Fruit fly (Drosophila melanogaster) whole organism, embryonic: ENCODE results near the gene nanos.

Experiments
- Adf1 ChIP-seq: fragments of 200-800 bp; sonication (Bioruptor generic); IDR thresholded peaks from 2 replicates; pipeline ENCODE4 v1.3.6; 2022; ENCODE audit warnings: missing biosample characterization, missing genetic modification characterization
- Asciz ChIP-seq: fragments of 200-800 bp; sonication (Bioruptor generic); optimal IDR thresholded peaks from 2 replicates; lab custom pipeline; 2017; ENCODE audit warnings: missing biosample characterization, mild to moderate bottlenecking, missing genetic modification characterization, missing genetic modification reagents
- Bgb ChIP-seq: fragments of 200-800 bp; sonication (Bioruptor generic); IDR thresholded peaks from 2 replicates; pipeline ENCODE4 v1.3.6; 2022; ENCODE audit warnings: missing biosample characterization, missing genetic modification characterization; ENCODE audit not compliant: partially characterized antibody
- CG10543 ChIP-seq: fragments of 200-800 bp; sonication (Bioruptor generic); optimal IDR thresholded peaks from 3 replicates; lab custom pipeline; 2017; ENCODE audit warnings: missing biosample characterization, mild to moderate bottlenecking, missing genetic modification characterization, moderate library complexity
- CG11504 ChIP-seq: fragments of 200-800 bp; sonication (Bioruptor generic); optimal IDR thresholded peaks from 3 replicates; lab custom pipeline; 2019; ENCODE audit warnings: missing biosample characterization, mild to moderate bottlenecking, missing genetic modification characterization, moderate library complexity
- CG12299 ChIP-seq: fragments of 200-800 bp; sonication (Bioruptor generic); optimal IDR thresholded peaks from 2 replicates; lab custom pipeline; 2018; ENCODE audit warnings: missing biosample characterization, mild to moderate bottlenecking, missing genetic modification characterization
- CG13123 ChIP-seq: fragments of 200-800 bp; sonication (Bioruptor generic); optimal IDR thresholded peaks from 2 replicates; lab custom pipeline; 2016; ENCODE audit warnings: missing biosample characterization, missing genetic modification characterization
- CG14441 ChIP-seq: fragments of 200-800 bp; sonication (Bioruptor generic); IDR thresholded peaks from 2 replicates; pipeline ENCODE4 v1.3.6; 2022; ENCODE audit warnings: missing biosample characterization, missing genetic modification characterization
- CG15011 ChIP-seq: fragments of 200-800 bp; sonication (Bioruptor generic); optimal IDR thresholded peaks from 3 replicates; lab custom pipeline; 2018; ENCODE audit warnings: missing biosample characterization, mild to moderate bottlenecking, missing genetic modification characterization
- CG15514 ChIP-seq: fragments of 200-800 bp; sonication (Bioruptor generic); optimal IDR thresholded peaks from 3 replicates; lab custom pipeline; 2017; ENCODE audit warnings: missing biosample characterization, missing genetic modification characterization, mild to moderate bottlenecking, moderate library complexity, missing genetic modification reagents
- CG1602 ChIP-seq: fragments of 200-800 bp; sonication (Bioruptor generic); optimal IDR thresholded peaks from 3 replicates; lab custom pipeline; 2016; ENCODE audit warnings: missing biosample characterization, missing genetic modification characterization
- CG16813 ChIP-seq: fragments of 200-800 bp; sonication (Bioruptor generic); IDR thresholded peaks from 3 replicates; pipeline ENCODE4 v1.3.6; 2022; ENCODE audit warnings: missing biosample characterization, missing genetic modification characterization; ENCODE audit not compliant: partially characterized antibody
- CG17829 ChIP-seq: fragments of 200-800 bp; optimal IDR thresholded peaks from 2 replicates; lab custom pipeline; 2019; ENCODE audit warnings: missing biosample characterization, mild to moderate bottlenecking, missing genetic modification characterization, moderate library complexity
- CG18476 ChIP-seq: fragments of 200-800 bp; sonication (Bioruptor generic); optimal IDR thresholded peaks from 2 replicates; lab custom pipeline; 2016; ENCODE audit warnings: missing biosample characterization, mild to moderate bottlenecking, missing genetic modification characterization
- CG2120 ChIP-seq: fragments of 200-800 bp; sonication (Bioruptor generic); optimal IDR thresholded peaks from 3 replicates; lab custom pipeline; 2016; ENCODE audit warnings: missing biosample characterization, missing genetic modification characterization
- CG2199 ChIP-seq: fragments of 200-800 bp; sonication (Bioruptor generic); IDR thresholded peaks from 3 replicates; pipeline ENCODE4 v1.3.6; 2022; ENCODE audit warnings: missing biosample characterization, missing genetic modification characterization
- CG30403 ChIP-seq: fragments of 200-800 bp; sonication (Bioruptor generic); optimal IDR thresholded peaks from 3 replicates; lab custom pipeline; 2016; ENCODE audit warnings: missing biosample characterization, missing genetic modification characterization
- CG4360 ChIP-seq: fragments of 200-800 bp; sonication (Bioruptor generic); IDR thresholded peaks from 2 replicates; pipeline ENCODE4 v1.3.6; 2022; ENCODE audit warnings: missing biosample characterization, missing genetic modification characterization
- CG5245 ChIP-seq: fragments of 200-800 bp; sonication (Bioruptor generic); optimal IDR thresholded peaks from 3 replicates; lab custom pipeline; 2016; ENCODE audit warnings: missing biosample characterization, missing genetic modification characterization
- CG6683 ChIP-seq: fragments of 200-800 bp; sonication (Bioruptor generic); optimal IDR thresholded peaks from 2 replicates; lab custom pipeline; 2017; ENCODE audit warnings: missing biosample characterization, mild to moderate bottlenecking, missing genetic modification characterization, missing genetic modification reagents
- CTCF ChIP-seq: fragments of 200-800 bp; sonication (Bioruptor generic); optimal IDR thresholded peaks from 2 replicates; lab custom pipeline; 2017; ENCODE audit warnings: missing biosample characterization, mild to moderate bottlenecking, missing genetic modification characterization, moderate library complexity
- Chrac-16 ChIP-seq: fragments of 200-800 bp; sonication (Bioruptor generic); optimal IDR thresholded peaks from 3 replicates; lab custom pipeline; 2016; ENCODE audit warnings: missing biosample characterization, missing genetic modification characterization
- D19B ChIP-seq: fragments of 200-800 bp; sonication (Bioruptor generic); optimal IDR thresholded peaks from 2 replicates; lab custom pipeline; 2017; ENCODE audit warnings: missing biosample characterization, mild to moderate bottlenecking, missing genetic modification characterization
- Gug ChIP-seq: fragments of 200-800 bp; sonication (Bioruptor generic); IDR thresholded peaks from 4 replicates; pipeline ENCODE4 v1.3.6; 2022; ENCODE audit warnings: missing biosample characterization, missing genetic modification characterization
- Lim3 ChIP-seq: fragments of 200-800 bp; sonication (Bioruptor generic); IDR thresholded peaks from 2 replicates; pipeline ENCODE4 v1.3.6; 2022; ENCODE audit warnings: missing biosample characterization, missing genetic modification characterization
- Oli ChIP-seq: fragments of 200-800 bp; sonication (Bioruptor generic); optimal IDR thresholded peaks from 2 replicates; lab custom pipeline; 2018; ENCODE audit warnings: missing biosample characterization, mild to moderate bottlenecking, missing genetic modification characterization, moderate library complexity
- Rfx ChIP-seq: fragments of 200-800 bp; sonication (Bioruptor generic); IDR thresholded peaks from 2 replicates; pipeline ENCODE4 v1.3.6; 2022; ENCODE audit warnings: missing biosample characterization, missing genetic modification characterization
- Xrp1 ChIP-seq: fragments of 200-800 bp; sonication (Bioruptor generic); IDR thresholded peaks from 2 replicates; pipeline ENCODE4 v1.3.6; 2022; ENCODE audit warnings: missing biosample characterization, missing genetic modification characterization
- abd-A ChIP-seq: fragments of 200-800 bp; sonication (Bioruptor generic); optimal IDR thresholded peaks from 3 replicates; lab custom pipeline; 2019; ENCODE audit warnings: missing biosample characterization, mild to moderate bottlenecking, missing genetic modification characterization, moderate library complexity
- corto ChIP-seq: fragments of 200-800 bp; sonication (Bioruptor generic); optimal IDR thresholded peaks from 2 replicates; lab custom pipeline; 2016; ENCODE audit warnings: missing biosample characterization, mild to moderate bottlenecking, missing genetic modification characterization, moderate library complexity
- crc ChIP-seq: fragments of 200-800 bp; sonication (Bioruptor generic); optimal IDR thresholded peaks from 2 replicates; lab custom pipeline; 2016; ENCODE audit warnings: missing biosample characterization, missing genetic modification characterization
- danr ChIP-seq: fragments of 200-800 bp; sonication (Bioruptor generic); IDR thresholded peaks from 2 replicates; pipeline ENCODE4 v1.3.6; 2022; ENCODE audit warnings: missing biosample characterization, missing genetic modification characterization
- dati ChIP-seq: fragments of 200-800 bp; sonication (Bioruptor generic); IDR thresholded peaks from 2 replicates; pipeline ENCODE4 v1.3.6; 2022; ENCODE audit warnings: missing biosample characterization, missing genetic modification characterization
- dm ChIP-seq: fragments of 200-800 bp; sonication (Bioruptor generic); optimal IDR thresholded peaks from 3 replicates; lab custom pipeline; 2016; ENCODE audit warnings: missing biosample characterization, missing genetic modification characterization
- ems ChIP-seq: fragments of 200-800 bp; sonication (Bioruptor generic); optimal IDR thresholded peaks from 3 replicates; lab custom pipeline; 2016; ENCODE audit warnings: missing biosample characterization, missing genetic modification characterization
- ewg ChIP-seq: fragments of 200-800 bp; sonication (Bioruptor generic); optimal IDR thresholded peaks from 3 replicates; lab custom pipeline; 2017; ENCODE audit warnings: mild to moderate bottlenecking, missing biosample characterization, missing genetic modification reagents, missing genetic modification characterization
- fd102C ChIP-seq: fragments of 200-800 bp; sonication (Bioruptor generic); optimal IDR thresholded peaks from 2 replicates; lab custom pipeline; 2018; ENCODE audit warnings: missing biosample characterization, mild to moderate bottlenecking, missing genetic modification characterization, moderate library complexity
- gcm2 ChIP-seq: fragments of 200-800 bp; sonication (Bioruptor generic); optimal IDR thresholded peaks from 2 replicates; lab custom pipeline; 2016; ENCODE audit warnings: missing biosample characterization, missing genetic modification characterization
- gt ChIP-seq: fragments of 200-800 bp; sonication (Bioruptor generic); IDR thresholded peaks from 2 replicates; pipeline ENCODE4 v1.3.6; 2022; ENCODE audit warnings: missing biosample characterization, missing genetic modification characterization
- lab ChIP-seq: fragments of 200-800 bp; sonication (Bioruptor generic); optimal IDR thresholded peaks from 3 replicates; lab custom pipeline; 2017; ENCODE audit warnings: missing biosample characterization, missing genetic modification characterization, mild to moderate bottlenecking, moderate library complexity, missing genetic modification reagents
- nerfin-2 ChIP-seq: fragments of 200-800 bp; sonication (Bioruptor generic); IDR thresholded peaks from 2 replicates; pipeline ENCODE4 v1.3.6; 2022; ENCODE audit warnings: missing biosample characterization, missing genetic modification characterization; ENCODE audit not compliant: partially characterized antibody
- nom ChIP-seq: fragments of 200-800 bp; sonication (Bioruptor generic); optimal IDR thresholded peaks from 2 replicates; lab custom pipeline; 2017; ENCODE audit warnings: missing biosample characterization, missing genetic modification characterization, mild to moderate bottlenecking, moderate library complexity, missing genetic modification reagents
- prd ChIP-seq, 3 experiments: fragments of >200 bp in 2 of 3; fragments of 200-800 bp in 1 of 3; sonication (Bioruptor generic) in 1 of 3; optimal IDR thresholded peaks in 2 of 3; IDR thresholded peaks in 1 of 3; 2 replicates in 2 of 3; 3 replicates in 1 of 3; pipeline versions ENCODE4 v1.3.6 to Lab custom; 2017 to 2022; ENCODE audit warnings: missing biosample characterization in 1 of 3, missing genetic modification characterization in 1 of 3
- rib ChIP-seq: fragments of 200-800 bp; sonication (Bioruptor generic); IDR thresholded peaks from 2 replicates; pipeline ENCODE4 v1.3.6; 2022; ENCODE audit warnings: missing biosample characterization, missing genetic modification characterization
- shn ChIP-seq: fragments of 200-800 bp; sonication (Bioruptor generic); optimal IDR thresholded peaks from 3 replicates; lab custom pipeline; 2016; ENCODE audit warnings: missing biosample characterization, missing genetic modification characterization
- sob ChIP-seq: fragments of 200-800 bp; sonication (Bioruptor generic); IDR thresholded peaks from 2 replicates; pipeline ENCODE4 v1.3.6; 2022; ENCODE audit warnings: missing biosample characterization, missing genetic modification characterization
- tx ChIP-seq: fragments of 200-800 bp; sonication (Bioruptor generic); optimal IDR thresholded peaks from 2 replicates; lab custom pipeline; 2016; ENCODE audit warnings: missing biosample characterization, missing genetic modification characterization
- unc-4 ChIP-seq: fragments of 200-800 bp; sonication (Bioruptor generic); IDR thresholded peaks from 2 replicates; pipeline ENCODE4 v1.3.6; 2022; ENCODE audit warnings: missing biosample characterization, missing genetic modification characterization; ENCODE audit not compliant: partially characterized antibody
- z ChIP-seq: fragments of 200-800 bp; sonication (Bioruptor generic); IDR thresholded peaks from 3 replicates; pipeline ENCODE4 v1.3.6; 2022; ENCODE audit warnings: missing biosample characterization, missing genetic modification characterization

Gene nanos

dm6 chr3R:19147511-19148239 is 9.4 kb upstream of the nanos start, which contains the start of gene Ppcs (continued):
- peak; percentile 64; the same call in 1 of the 2 replicates for TF ChIP-seq rib (GFP tag; lab: Robert Waterston, UW)
- TF ChIP-seq danr (GFP tag; lab: Robert Waterston, UW): no peak
- TF ChIP-seq prd (optimal IDR thresholded peaks at IDR 0.05; lab: Kevin White, UChicago): no peak
- TF ChIP-seq prd (GFP tag; IDR thresholded peaks at IDR 0.05; lab: Robert Waterston, UW): 0 out of 3 replicates have a peak, but pooled peaks have one; percentile 33
- TF ChIP-seq Xrp1: peak; percentile 52; the same call in 1 of the 2 replicates
- peak; percentile 54 for TF ChIP-seq Chrac-16 (GFP tag; lab: Kevin White, UChicago)
- peak; percentile 84 for TF ChIP-seq ewg (GFP tag; lab: Kevin White, UChicago)
- peak; percentile 60 for TF ChIP-seq Rfx (GFP tag; lab: Robert Waterston, UW)
- TF ChIP-seq dm (GFP tag; lab: Kevin White, UChicago): peak; percentile 75
- no peak for TF ChIP-seq nerfin-2 (GFP tag; lab: Robert Waterston, UW)
- peak; percentile 60 for TF ChIP-seq CG11504 (tag; lab: Kevin White, UChicago)
- no peak for TF ChIP-seq Lim3
- TF ChIP-seq fd102C (GFP tag; lab: Kevin White, UChicago): no peak
- TF ChIP-seq Asciz: peak; percentile 40
- TF ChIP-seq CG14441: no peak
- TF ChIP-seq CG30403: peak; percentile 75
- TF ChIP-seq crc (GFP tag; lab: Kevin White, UChicago): peak; percentile 20
- TF ChIP-seq gt (GFP tag; lab: Robert Waterston, UW): no peak
- TF ChIP-seq CG10543 (GFP tag; lab: Kevin White, UChicago): peak; percentile 88
- no peak; the same call in 2 of the 3 replicates for TF ChIP-seq z (GFP tag; lab: Robert Waterston, UW)
- TF ChIP-seq tx (GFP tag; lab: Kevin White, UChicago): peak; percentile 69
- TF ChIP-seq gcm2 (GFP tag; lab: Kevin White, UChicago): peak; percentile 62
- peak; percentile 69 for TF ChIP-seq lab (GFP tag; lab: Kevin White, UChicago)
- TF ChIP-seq shn (GFP tag; lab: Kevin White, UChicago): peak; percentile 70
- no peak for TF ChIP-seq CG16813 (GFP tag; lab: Robert Waterston, UW)
- TF ChIP-seq unc-4 (GFP tag; lab: Robert Waterston, UW): peak; percentile 54
- TF ChIP-seq CG4360 (GFP tag; lab: Robert Waterston, UW): 0 out of 2 replicates have a peak, but pooled peaks have one; percentile 8
- TF ChIP-seq CG6683 (GFP tag; lab: Kevin White, UChicago): peak; percentile 49
- no peak for TF ChIP-seq corto
- no peak for TF ChIP-seq CG5245 (GFP tag; lab: Kevin White, UChicago)
- TF ChIP-seq nom (GFP tag; lab: Kevin White, UChicago): peak; percentile 98
- peak; percentile 20 for TF ChIP-seq CG12299
- TF ChIP-seq ems (GFP tag; lab: Kevin White, UChicago): peak; percentile 48
- TF ChIP-seq CG2120 (GFP tag; lab: Kevin White, UChicago): peak; percentile 68
- TF ChIP-seq Adf1 (GFP tag; lab: Robert Waterston, UW): peak; percentile 55
- no peak for TF ChIP-seq Gug (GFP tag; lab: Robert Waterston, UW)
- TF ChIP-seq dati (GFP tag; lab: Robert Waterston, UW): no peak
- TF ChIP-seq CG2199: 0 out of 3 replicates have a peak, but pooled peaks have one; percentile 27
- TF ChIP-seq abd-A (tag; lab: Kevin White, UChicago): peak; percentile 25
- peak; percentile 64 for TF ChIP-seq CG15011 (GFP tag; lab: Kevin White, UChicago)
- TF ChIP-seq D19B (GFP tag; lab: Kevin White, UChicago): peak; percentile 35
- peak; percentile 57 for TF ChIP-seq Bgb (GFP tag; lab: Robert Waterston, UW)
- TF ChIP-seq CG15514 (GFP tag; lab: Kevin White, UChicago): peak; percentile 100
- peak; percentile 41 for TF ChIP-seq CTCF
- TF ChIP-seq sob (GFP tag; lab: Robert Waterston, UW): peak; percentile 80
- peak; percentile 26 for TF ChIP-seq Oli (tag; lab: Kevin White, UChicago)
- peak; percentile 58 for TF ChIP-seq CG18476 (GFP tag; lab: Kevin White, UChicago)
- peak; percentile 36 for TF ChIP-seq CG1602 (GFP tag; lab: Kevin White, UChicago)
- TF ChIP-seq CG17829 (tag; lab: Kevin White, UChicago): peak; percentile 10
- TF ChIP-seq CG13123 (GFP tag; lab: Kevin White, UChicago): peak; percentile 100
